Fruit fly (Drosophila melanogaster) whole organism, prepupa: Measurements from ENCODE around the gene Ugt316A1.

Experiments
- CG10631 ChIP-seq: fragments of 200-800 bp; sonication (Bioruptor generic); optimal IDR thresholded peaks from 2 replicates; lab custom pipeline; 2016; ENCODE audit warnings: missing biosample characterization, missing genetic modification characterization
- CG10669 ChIP-seq: fragments of 200-800 bp; sonication (Bioruptor generic); optimal IDR thresholded peaks from 3 replicates; lab custom pipeline; 2018; ENCODE audit warnings: missing biosample characterization, mild to moderate bottlenecking, missing genetic modification characterization, moderate library complexity
- CG11294 ChIP-seq: fragments of 200-800 bp; sonication (Bioruptor generic); IDR thresholded peaks from 2 replicates; pipeline ENCODE4 v1.3.6; 2022; ENCODE audit warnings: missing biosample characterization, missing genetic modification characterization
- CG11762 ChIP-seq: fragments of 200-800 bp; sonication (Bioruptor generic); optimal IDR thresholded peaks from 3 replicates; lab custom pipeline; 2016; ENCODE audit warnings: missing biosample characterization, missing genetic modification characterization; ENCODE audit not compliant: insufficient read depth
- CG11902 ChIP-seq: fragments of 200-800 bp; sonication (Bioruptor generic); optimal IDR thresholded peaks from 3 replicates; lab custom pipeline; 2016; ENCODE audit warnings: missing biosample characterization, missing genetic modification characterization
- CG15336 ChIP-seq: fragments of 200-800 bp; sonication (Bioruptor generic); IDR thresholded peaks from 2 replicates; pipeline ENCODE4 v1.3.6; 2022; ENCODE audit warnings: missing biosample characterization, missing genetic modification characterization
- CG1621 ChIP-seq: fragments of 200-800 bp; sonication (Bioruptor generic); optimal IDR thresholded peaks from 3 replicates; lab custom pipeline; 2018; ENCODE audit warnings: missing biosample characterization, mild to moderate bottlenecking, missing genetic modification characterization
- CG3032 ChIP-seq: fragments of 200-800 bp; optimal IDR thresholded peaks from 2 replicates; lab custom pipeline; 2019; ENCODE audit warnings: missing biosample characterization, mild to moderate bottlenecking, missing genetic modification characterization, moderate library complexity
- CG31627 ChIP-seq: fragments of 200-800 bp; sonication (Bioruptor generic); optimal IDR thresholded peaks from 3 replicates; lab custom pipeline; 2016; ENCODE audit warnings: missing biosample characterization, missing genetic modification characterization
- CG32006 ChIP-seq: fragments of 200-800 bp; sonication (Bioruptor generic); optimal IDR thresholded peaks from 3 replicates; lab custom pipeline; 2017; ENCODE audit warnings: missing biosample characterization, mild to moderate bottlenecking, missing genetic modification characterization
- CG34406 ChIP-seq: fragments of 200-800 bp; sonication (Bioruptor generic); optimal IDR thresholded peaks from 3 replicates; lab custom pipeline; 2016; ENCODE audit warnings: missing biosample characterization, missing genetic modification characterization
- CG3919 ChIP-seq: fragments of 200-800 bp; sonication (Bioruptor generic); optimal IDR thresholded peaks from 3 replicates; lab custom pipeline; 2016; ENCODE audit warnings: missing biosample characterization, missing genetic modification characterization
- CG4318 ChIP-seq: fragments of 200-800 bp; sonication (Bioruptor generic); optimal IDR thresholded peaks from 3 replicates; lab custom pipeline; 2017; ENCODE audit warnings: missing biosample characterization, mild to moderate bottlenecking, missing genetic modification characterization
- CG6163 ChIP-seq: fragments of 200-800 bp; sonication (Bioruptor generic); IDR thresholded peaks from 3 replicates; pipeline ENCODE4 v1.3.6; 2022; ENCODE audit warnings: missing biosample characterization, missing genetic modification characterization
- CG6792 ChIP-seq: fragments of 200-800 bp; sonication (Bioruptor generic); optimal IDR thresholded peaks from 3 replicates; lab custom pipeline; 2016; ENCODE audit warnings: missing biosample characterization, missing genetic modification characterization
- CG6808 ChIP-seq: fragments of 200-800 bp; sonication (Bioruptor generic); optimal IDR thresholded peaks from 3 replicates; lab custom pipeline; 2017; ENCODE audit warnings: missing biosample characterization, missing genetic modification characterization, mild to moderate bottlenecking, moderate library complexity, missing genetic modification reagents
- CG8119 ChIP-seq: fragments of 200-800 bp; sonication (Bioruptor generic); IDR thresholded peaks from 3 replicates; pipeline ENCODE4 v1.3.6; 2022; ENCODE audit warnings: missing biosample characterization, missing genetic modification characterization
- CG8632 ChIP-seq: fragments of 200-800 bp; sonication (Bioruptor generic); optimal IDR thresholded peaks from 3 replicates; lab custom pipeline; 2016; ENCODE audit warnings: missing biosample characterization, missing genetic modification characterization
- Eip75B ChIP-seq: fragments of 200-800 bp; sonication (Bioruptor generic); optimal IDR thresholded peaks from 3 replicates; lab custom pipeline; 2016; ENCODE audit warnings: missing biosample characterization, missing genetic modification characterization
- Eip78C ChIP-seq: fragments of 200-800 bp; sonication (Bioruptor generic); peaks from one replicate; lab custom pipeline; 2016; ENCODE audit warnings: missing biosample characterization, missing genetic modification characterization
- Ets96B ChIP-seq: fragments of 200-800 bp; optimal IDR thresholded peaks from 2 replicates; lab custom pipeline; 2019; ENCODE audit warnings: missing biosample characterization, mild to moderate bottlenecking, missing genetic modification characterization, moderate library complexity
- Hr38 ChIP-seq: sonication (Bioruptor generic); optimal IDR thresholded peaks from 2 replicates; lab custom pipeline; 2016; ENCODE audit warnings: missing biosample characterization, missing genetic modification characterization
- Hr4 ChIP-seq: fragments of 200-800 bp; sonication (Bioruptor generic); optimal IDR thresholded peaks from 3 replicates; lab custom pipeline; 2016; ENCODE audit warnings: missing biosample characterization, missing genetic modification characterization
- Lpt ChIP-seq: fragments of 200-800 bp; sonication (Bioruptor generic); optimal IDR thresholded peaks from 3 replicates; lab custom pipeline; 2016; ENCODE audit warnings: missing biosample characterization, missing genetic modification characterization
- Met ChIP-seq: fragments of 200-800 bp; sonication (Bioruptor generic); optimal IDR thresholded peaks from 3 replicates; lab custom pipeline; 2016; ENCODE audit warnings: missing biosample characterization, missing genetic modification characterization
- OdsH ChIP-seq: fragments of 200-800 bp; sonication (Bioruptor generic); optimal IDR thresholded peaks from 3 replicates; lab custom pipeline; 2016; ENCODE audit warnings: missing biosample characterization, missing genetic modification characterization
- Smox ChIP-seq: fragments of 200-800 bp; sonication (Bioruptor generic); optimal IDR thresholded peaks from 3 replicates; lab custom pipeline; 2016; ENCODE audit warnings: missing biosample characterization, missing genetic modification characterization
- Sox102F ChIP-seq: fragments of 200-800 bp; sonication (Bioruptor generic); optimal IDR thresholded peaks from 2 replicates; lab custom pipeline; 2016; ENCODE audit warnings: missing biosample characterization, mild to moderate bottlenecking, missing genetic modification characterization
- achi ChIP-seq: fragments of 200-800 bp; sonication (Bioruptor generic); optimal IDR thresholded peaks from 3 replicates; lab custom pipeline; 2016; ENCODE audit warnings: missing biosample characterization, missing genetic modification characterization
- acj6 ChIP-seq: fragments of 200-800 bp; sonication (Bioruptor generic); optimal IDR thresholded peaks from 3 replicates; lab custom pipeline; 2016; ENCODE audit warnings: missing biosample characterization, missing genetic modification characterization
- cyc ChIP-seq: fragments of 200-800 bp; sonication (Bioruptor generic); optimal IDR thresholded peaks from 3 replicates; lab custom pipeline; 2016; ENCODE audit warnings: missing biosample characterization, missing genetic modification characterization
- dsx ChIP-seq: fragments of 200-800 bp; optimal IDR thresholded peaks from 3 replicates; lab custom pipeline; 2019; ENCODE audit warnings: missing biosample characterization, mild to moderate bottlenecking, missing genetic modification characterization, moderate library complexity; ENCODE audit not compliant: poor library complexity, severe bottlenecking
- eg ChIP-seq: fragments of 200-800 bp; sonication (Bioruptor generic); IDR thresholded peaks from 3 replicates; pipeline ENCODE4 v1.3.6; 2022; ENCODE audit warnings: missing biosample characterization, missing genetic modification characterization
- esn ChIP-seq: fragments of 200-800 bp; sonication (Bioruptor generic); optimal IDR thresholded peaks from 2 replicates; lab custom pipeline; 2016; ENCODE audit warnings: missing biosample characterization, mild to moderate bottlenecking, missing genetic modification characterization, moderate library complexity
- fd59A ChIP-seq: fragments of 200-800 bp; sonication (Bioruptor generic); optimal IDR thresholded peaks from 2 replicates; lab custom pipeline; 2017; ENCODE audit warnings: missing biosample characterization, mild to moderate bottlenecking, missing genetic modification characterization, missing genetic modification reagents
- fd85E ChIP-seq: fragments of 200-800 bp; sonication (Bioruptor generic); optimal IDR thresholded peaks from 3 replicates; lab custom pipeline; 2016; ENCODE audit warnings: missing biosample characterization, missing genetic modification characterization
- net ChIP-seq: fragments of 200-800 bp; sonication (Bioruptor generic); optimal IDR thresholded peaks from 3 replicates; lab custom pipeline; 2016; ENCODE audit warnings: missing biosample characterization, missing genetic modification characterization
- salr ChIP-seq, 2 experiments: fragments of 200-800 bp; sonication (Bioruptor generic); optimal IDR thresholded peaks; 3 replicates each; lab custom pipeline; 2016 to 2018; ENCODE audit warnings: missing biosample characterization in 2 of 2, missing genetic modification characterization in 2 of 2, mild to moderate bottlenecking in 1 of 2
- spab ChIP-seq: fragments of 200-800 bp; sonication (Bioruptor generic); optimal IDR thresholded peaks from 2 replicates; lab custom pipeline; 2017; ENCODE audit warnings: missing biosample characterization, mild to moderate bottlenecking, missing genetic modification characterization, missing genetic modification reagents
- ss ChIP-seq, 2 experiments: fragments of 200-800 bp; sonication (Bioruptor generic); optimal IDR thresholded peaks; 2 replicates in 1 of 2; 3 replicates in 1 of 2; lab custom pipeline; 2017 to 2018; ENCODE audit warnings: mild to moderate bottlenecking in 2 of 2, missing biosample characterization in 2 of 2, missing genetic modification characterization in 2 of 2, moderate library complexity in 1 of 2
- svp ChIP-seq: fragments of 200-800 bp; sonication (Bioruptor generic); peaks from one replicate; lab custom pipeline; 2016; ENCODE audit warnings: missing biosample characterization, missing genetic modification characterization

Ugt316A1 gene

DNA sequence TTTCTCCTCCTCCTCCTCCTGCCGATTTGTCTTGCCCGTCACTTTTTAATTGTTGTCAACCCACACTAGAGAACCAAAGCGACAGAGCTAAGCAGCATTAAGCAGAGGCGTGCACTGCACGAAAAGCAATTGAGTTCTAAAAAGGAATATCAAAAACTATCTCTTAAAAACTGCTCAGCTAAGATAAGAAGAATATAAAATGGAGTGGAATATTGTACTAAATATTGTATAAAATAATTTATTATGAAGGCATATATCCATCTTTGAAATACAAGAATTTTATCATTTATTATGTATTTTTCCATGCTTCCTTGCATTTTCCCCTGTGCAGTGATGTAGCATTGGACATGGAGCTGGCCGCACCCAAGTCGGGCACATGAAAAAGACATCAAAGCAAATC is 7.6 kb downstream of the Ugt316A1 start (continued):
- TF ChIP-seq Smox (GFP tag; lab: Kevin White, UChicago): peak; percentile 17
- TF ChIP-seq CG3919 (GFP tag; lab: Kevin White, UChicago): peak; percentile 32
- peak; percentile 29 for TF ChIP-seq acj6
- peak; percentile 69 for TF ChIP-seq CG3032 (tag; lab: Kevin White, UChicago)
- TF ChIP-seq CG31627 (GFP tag; lab: Kevin White, UChicago): peak; percentile 12
- peak; percentile 69 for TF ChIP-seq CG10631 (GFP tag; lab: Kevin White, UChicago)
- no peak for TF ChIP-seq fd85E (GFP tag; lab: Kevin White, UChicago)
- peak; percentile 4 for TF ChIP-seq CG11762 (GFP tag; lab: Kevin White, UChicago)
- TF ChIP-seq spab (GFP tag; lab: Kevin White, UChicago): peak; percentile 29
- no peak for TF ChIP-seq Lpt (GFP tag; lab: Kevin White, UChicago)
- TF ChIP-seq CG1621: peak; percentile 5
- no peak for TF ChIP-seq Hr38
- TF ChIP-seq CG11902 (GFP tag; lab: Kevin White, UChicago): no peak
- peak; percentile 54 for TF ChIP-seq achi (GFP tag; lab: Kevin White, UChicago)
- peak; percentile 58; the same call in 2 of the 3 replicates for TF ChIP-seq CG6163 (GFP tag; lab: Robert Waterston, UW)
- TF ChIP-seq eg (GFP tag; lab: Robert Waterston, UW): no peak
- peak in 1 of 2 experiments; percentile 49 for TF ChIP-seq salr (GFP tag; optimal IDR thresholded peaks at IDR 0.05; lab: Kevin White, UChicago)
- TF ChIP-seq CG32006 (GFP tag; lab: Kevin White, UChicago): peak; percentile 61
- peak; percentile 33 for TF ChIP-seq CG6792 (GFP tag; lab: Kevin White, UChicago)
- TF ChIP-seq Eip75B: no peak
- TF ChIP-seq net: peak; percentile 51
- TF ChIP-seq fd59A: peak; percentile 9

DNA sequence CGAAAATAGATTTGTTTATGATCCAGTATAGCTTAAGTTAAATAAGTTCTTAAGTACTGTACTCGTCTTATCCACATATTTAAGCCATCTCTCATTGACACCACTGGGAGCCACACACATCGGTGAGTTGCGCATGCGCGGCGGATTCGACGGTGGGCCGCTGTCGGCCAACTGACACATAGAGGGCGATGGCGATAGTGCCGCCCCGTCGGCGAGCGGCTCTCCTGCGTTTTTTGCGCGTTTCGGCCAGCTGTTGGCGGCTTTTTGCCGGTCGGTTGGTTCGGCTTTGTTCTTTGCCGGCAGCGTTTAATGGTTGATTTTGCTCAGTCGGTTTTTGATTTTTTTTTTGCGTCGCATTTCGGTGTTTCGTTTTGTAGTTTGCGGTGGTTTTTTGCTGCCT is 8.3 kb downstream of the Ugt316A1 start:
- TF ChIP-seq esn (GFP tag; lab: Kevin White, UChicago) (no peak), Lpt (GFP tag; lab: Kevin White, UChicago) (no peak), CG6163 (GFP tag; lab: Robert Waterston, UW) (peak; percentile 44; the same call in 1 of the 3 replicates), CG11294 (no peak), fd59A (no peak), CG11902 (GFP tag; lab: Kevin White, UChicago) (no peak), CG15336 (no peak), CG6792 (GFP tag; lab: Kevin White, UChicago) (no peak), Sox102F (GFP tag; lab: Kevin White, UChicago) (no peak), CG10669 (no peak), CG6808 (GFP tag; lab: Kevin White, UChicago) (peak; percentile 24), ss (GFP tag; optimal IDR thresholded peaks at IDR 0.05; lab: Kevin White, UChicago) (peak in 1 of 2 experiments; percentile 1), dsx (GFP tag; lab: Kevin White, UChicago) (no peak), cyc (no peak)

DNA sequence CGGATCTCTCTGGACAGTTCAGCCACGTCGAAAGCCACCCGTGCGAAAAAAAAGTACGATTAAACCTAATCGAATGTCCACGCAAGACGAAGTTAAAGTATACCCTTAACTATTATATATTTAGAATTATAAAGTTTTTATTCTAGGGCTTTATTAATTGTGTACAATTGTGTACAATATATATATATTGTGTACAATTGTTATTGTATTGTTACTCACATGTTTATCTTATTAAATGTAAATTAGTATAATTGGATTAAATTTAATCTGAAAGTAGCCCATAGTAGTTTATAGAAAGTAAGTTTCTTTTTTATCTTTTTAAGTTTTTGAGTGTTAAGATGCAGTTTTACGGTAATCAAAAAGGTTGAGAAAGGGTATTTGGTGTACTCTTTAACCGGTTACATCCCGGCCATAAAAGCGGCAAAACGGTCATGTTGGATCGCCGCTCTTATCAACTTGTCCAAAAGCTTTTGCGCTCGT is 9.2 kb downstream of the Ugt316A1 start, which contains the start of gene CG43407:
CG43407 (minus strand) TSS at position 51 of the 480 bp plus-strand sequence.
- TF ChIP-seq CG4318 (GFP tag; lab: Kevin White, UChicago) (peak; percentile 1), CG11902 (GFP tag; lab: Kevin White, UChicago) (no peak), svp (GFP tag; lab: Kevin White, UChicago) (peak; percentile 23), Eip78C (GFP tag; lab: Kevin White, UChicago) (peak; percentile 76), CG32006 (GFP tag; lab: Kevin White, UChicago) (peak; percentile 56), Met (GFP tag; lab: Kevin White, UChicago) (no peak), CG8119 (GFP tag; lab: Robert Waterston, UW) (0 out of 3 replicates have a peak, but pooled peaks have one; percentile 16), acj6 (peak; percentile 15), esn (GFP tag; lab: Kevin White, UChicago) (peak; percentile 34), Smox (GFP tag; lab: Kevin White, UChicago) (no peak), CG8632 (GFP tag; lab: Kevin White, UChicago) (peak; percentile 44), ss (GFP tag; optimal IDR thresholded peaks at IDR 0.05; lab: Kevin White, UChicago) (peak in 1 of 2 experiments; percentile 40), achi (GFP tag; lab: Kevin White, UChicago) (peak; percentile 45), fd85E (GFP tag; lab: Kevin White, UChicago) (no peak), CG34406 (GFP tag; lab: Kevin White, UChicago) (peak; percentile 55), dsx (GFP tag; lab: Kevin White, UChicago) (peak; percentile 10), fd59A (peak; percentile 18), CG6792 (GFP tag; lab: Kevin White, UChicago) (peak; percentile 8), CG15336 (0 out of 2 replicates have a peak, but pooled peaks have one; percentile 11), salr (GFP tag; optimal IDR thresholded peaks at IDR 0.05; lab: Kevin White, UChicago) (peak in 1 of 2 experiments; percentile 25), net (peak; percentile 6), Hr4 (GFP tag; lab: Kevin White, UChicago) (no peak), Sox102F (GFP tag; lab: Kevin White, UChicago) (no peak), Ets96B (tag; lab: Kevin White, UChicago) (peak; percentile 28), OdsH (GFP tag; lab: Kevin White, UChicago) (peak; percentile 53)
